Worm (Caenorhabditis elegans) whole organism, young adult: Measurements from ENCODE around the gene ZK507.1.

ENCODE experiments used
- B0019.2 ChIP-seq: fragments of 200-800 bp; sonication (Bioruptor generic); conservative IDR thresholded peaks from 2 replicates; pipeline ENCODE4 v1.3.6; 2022; ENCODE audit warnings: missing genetic modification reagents, missing genetic modification characterization, missing compliant biosample characterization
- B0035.1 ChIP-seq: sonication (generic microtip); optimal IDR thresholded peaks from 2 replicates; lab custom pipeline; 2016; ENCODE audit warnings: missing genetic modification characterization, mild to moderate bottlenecking, missing compliant biosample characterization, missing genotype, missing genetic modification reagents
- B0261.1 ChIP-seq: sonication (generic microtip); optimal IDR thresholded peaks from 2 replicates; lab custom pipeline; 2016; ENCODE audit warnings: mild to moderate bottlenecking, missing genetic modification characterization, moderate library complexity, missing compliant biosample characterization
- C17E4.6 ChIP-seq: fragments of 200-800 bp; sonication (Bioruptor generic); IDR thresholded peaks from 2 replicates; pipeline ENCODE4 v1.3.6; 2022; ENCODE audit warnings: missing genetic modification reagents, missing genetic modification characterization, missing compliant biosample characterization
- F22D6.2 ChIP-seq: sonication (generic microtip); optimal IDR thresholded peaks from 2 replicates; lab custom pipeline; 2016; ENCODE audit warnings: mild to moderate bottlenecking, missing genetic modification characterization, missing compliant biosample characterization
- F23B12.7 ChIP-seq: sonication (generic microtip); optimal IDR thresholded peaks from 2 replicates; lab custom pipeline; 2017; ENCODE audit warnings: missing genetic modification characterization, mild to moderate bottlenecking, missing compliant biosample characterization, antibody characterized with exemption, moderate library complexity; ENCODE audit not compliant: insufficient read depth
- F37B4.10 ChIP-seq: fragments of 200-800 bp; sonication (Bioruptor generic); IDR thresholded peaks from 2 replicates; pipeline ENCODE4 v1.3.6; 2022; ENCODE audit warnings: missing genetic modification characterization, missing compliant biosample characterization
- F39B2.1 ChIP-seq: fragments of 200-800 bp; sonication (Bioruptor generic); IDR thresholded peaks from 2 replicates; pipeline ENCODE4 v1.3.6; 2022; ENCODE audit warnings: missing genetic modification reagents, missing genetic modification characterization, missing compliant biosample characterization
- F57C9.4 ChIP-seq: sonication (generic microtip); optimal IDR thresholded peaks from 2 replicates; lab custom pipeline; 2017; ENCODE audit warnings: mild to moderate bottlenecking, missing genetic modification characterization, missing compliant biosample characterization
- K11D2.4 ChIP-seq: fragments of 200-800 bp; sonication (Bioruptor generic); IDR thresholded peaks from 2 replicates; pipeline ENCODE4 v1.3.6; 2022; ENCODE audit warnings: missing genetic modification reagents, missing genetic modification characterization, missing compliant biosample characterization
- K12H6.12 ChIP-seq: fragments of 200-800 bp; sonication (Bioruptor generic); optimal IDR thresholded peaks from 2 replicates; lab custom pipeline; 2018; ENCODE audit warnings: mild to moderate bottlenecking, missing genetic modification characterization, missing compliant biosample characterization
- T26A5.8 ChIP-seq: sonication (generic microtip); optimal IDR thresholded peaks from 2 replicates; lab custom pipeline; 2016; ENCODE audit warnings: missing genetic modification characterization, missing compliant biosample characterization
- Y53G8AR.9 ChIP-seq: fragments of 200-800 bp; sonication (Bioruptor generic); conservative IDR thresholded peaks from 2 replicates; pipeline ENCODE4 v1.3.6; 2022; ENCODE audit warnings: missing genetic modification reagents, missing genetic modification characterization, missing compliant biosample characterization
- ZK185.1 ChIP-seq: sonication (generic microtip); optimal IDR thresholded peaks from 2 replicates; lab custom pipeline; 2016; ENCODE audit warnings: mild to moderate bottlenecking, missing genetic modification characterization, missing compliant biosample characterization; ENCODE audit not compliant: poor library complexity, severe bottlenecking
- aptf-2 ChIP-seq: fragments of 200-800 bp; sonication (Bioruptor generic); conservative IDR thresholded peaks from 2 replicates; pipeline ENCODE4 v1.3.6; 2022; ENCODE audit warnings: missing genetic modification reagents, missing genetic modification characterization, missing compliant biosample characterization
- attf-6 ChIP-seq: fragments of 200-800 bp; sonication (Bioruptor generic); IDR thresholded peaks from 2 replicates; pipeline ENCODE4 v1.3.6; 2022; ENCODE audit warnings: missing genetic modification reagents, missing genetic modification characterization, missing compliant biosample characterization
- bed-1 ChIP-seq: fragments of 200-800 bp; sonication (Bioruptor generic); IDR thresholded peaks from 2 replicates; pipeline ENCODE4 v1.3.6; 2022; ENCODE audit warnings: missing genetic modification reagents, missing genetic modification characterization, missing compliant biosample characterization
- ccch-3 ChIP-seq: fragments of 200-800 bp; sonication (Bioruptor generic); optimal IDR thresholded peaks from 2 replicates; lab custom pipeline; 2018; ENCODE audit warnings: mild to moderate bottlenecking, missing genetic modification characterization, missing compliant biosample characterization
- ceh-100 ChIP-seq: fragments of 200-800 bp; sonication (Bioruptor generic); IDR thresholded peaks from 2 replicates; pipeline ENCODE4 v1.3.6; 2022; ENCODE audit warnings: missing genetic modification reagents, missing genetic modification characterization, missing compliant biosample characterization
- ceh-27 ChIP-seq: fragments of 200-800 bp; sonication (Bioruptor generic); optimal IDR thresholded peaks from 2 replicates; lab custom pipeline; 2018; ENCODE audit warnings: mild to moderate bottlenecking, missing genetic modification characterization, moderate library complexity, missing compliant biosample characterization
- ceh-58 ChIP-seq: fragments of 200-800 bp; sonication (Bioruptor generic); IDR thresholded peaks from 2 replicates; pipeline ENCODE4 v1.3.6; 2022; ENCODE audit warnings: missing genetic modification characterization, missing compliant biosample characterization
- chd-7 ChIP-seq: sonication (generic microtip); optimal IDR thresholded peaks from 2 replicates; lab custom pipeline; 2016; ENCODE audit warnings: mild to moderate bottlenecking, missing genetic modification characterization, moderate library complexity, missing compliant biosample characterization
- ets-4 ChIP-seq: fragments of 200-800 bp; sonication (Bioruptor generic); optimal IDR thresholded peaks from 2 replicates; lab custom pipeline; 2018; ENCODE audit warnings: mild to moderate bottlenecking, missing genetic modification characterization, missing compliant biosample characterization
- gei-17 ChIP-seq: fragments of 200-800 bp; sonication (Bioruptor generic); optimal IDR thresholded peaks from 2 replicates; lab custom pipeline; 2018; ENCODE audit warnings: mild to moderate bottlenecking, missing genetic modification characterization, missing compliant biosample characterization
- him-1 ChIP-seq: sonication (generic microtip); optimal IDR thresholded peaks from 2 replicates; lab custom pipeline; 2016; ENCODE audit warnings: missing genotype, missing genetic modification reagents, missing genetic modification characterization, missing compliant biosample characterization
- hlh-12 ChIP-seq: sonication (generic microtip); optimal IDR thresholded peaks from 2 replicates; lab custom pipeline; 2016; ENCODE audit warnings: missing genetic modification characterization, missing compliant biosample characterization
- hlh-26 ChIP-seq: fragments of 200-800 bp; sonication (Bioruptor generic); conservative IDR thresholded peaks from 2 replicates; pipeline ENCODE4 v1.3.6; 2022; ENCODE audit warnings: missing genetic modification reagents, missing genetic modification characterization, missing compliant biosample characterization
- hsf-1 ChIP-seq: fragments of 200-800 bp; sonication (Bioruptor generic); IDR thresholded peaks from 2 replicates; pipeline ENCODE4 v1.3.6; 2022; ENCODE audit warnings: missing genetic modification reagents, missing genetic modification characterization, missing compliant biosample characterization
- lag-1 ChIP-seq: fragments of 200-800 bp; sonication (Bioruptor generic); IDR thresholded peaks from 2 replicates; pipeline ENCODE4 v1.3.6; 2022; ENCODE audit warnings: missing genetic modification reagents, missing genetic modification characterization, missing compliant biosample characterization
- let-526 ChIP-seq: fragments of 200-800 bp; sonication (Bioruptor generic); IDR thresholded peaks from 2 replicates; pipeline ENCODE4 v1.3.6; 2022; ENCODE audit warnings: missing genetic modification reagents, missing genetic modification characterization, missing compliant biosample characterization
- lin-26 ChIP-seq: fragments of 200-800 bp; sonication (Bioruptor generic); IDR thresholded peaks from 2 replicates; pipeline ENCODE4 v1.3.6; 2022; ENCODE audit warnings: missing genetic modification reagents, missing genetic modification characterization, missing compliant biosample characterization
- madf-10 ChIP-seq: sonication (generic microtip); optimal IDR thresholded peaks from 2 replicates; lab custom pipeline; 2016; ENCODE audit warnings: mild to moderate bottlenecking, missing genetic modification characterization, missing compliant biosample characterization
- madf-6 ChIP-seq: fragments of 200-800 bp; sonication (Bioruptor generic); IDR thresholded peaks from 2 replicates; pipeline ENCODE4 v1.3.6; 2022; ENCODE audit warnings: missing genetic modification reagents, missing genetic modification characterization, missing compliant biosample characterization
- madf-8 ChIP-seq: fragments of 200-800 bp; sonication (Bioruptor generic); conservative IDR thresholded peaks from 2 replicates; pipeline ENCODE4 v1.3.6; 2022; ENCODE audit warnings: missing genetic modification reagents, missing genetic modification characterization, missing compliant biosample characterization
- mcd-1 ChIP-seq: fragments of 200-800 bp; sonication (Bioruptor generic); IDR thresholded peaks from 2 replicates; pipeline ENCODE4 v1.3.6; 2022; ENCODE audit warnings: missing genetic modification reagents, missing genetic modification characterization, missing compliant biosample characterization
- mel-28 ChIP-seq: sonication (generic microtip); optimal IDR thresholded peaks from 2 replicates; lab custom pipeline; 2016; ENCODE audit warnings: borderline replicate concordance, mild to moderate bottlenecking, missing genetic modification characterization, missing compliant biosample characterization
- mxl-1 ChIP-seq: sonication (generic microtip); optimal IDR thresholded peaks from 2 replicates; lab custom pipeline; 2016; ENCODE audit warnings: missing genetic modification characterization, missing compliant biosample characterization
- nfya-2 ChIP-seq: fragments of 200-800 bp; sonication (Bioruptor generic); IDR thresholded peaks from 2 replicates; pipeline ENCODE4 v1.3.6; 2022; ENCODE audit warnings: missing genetic modification reagents, missing genetic modification characterization, missing compliant biosample characterization
- nhr-90 ChIP-seq: sonication (generic microtip); optimal IDR thresholded peaks from 2 replicates; lab custom pipeline; 2016; ENCODE audit warnings: missing genotype, mild to moderate bottlenecking, missing genetic modification characterization, missing compliant biosample characterization
- pbrm-1 ChIP-seq: fragments of 200-800 bp; sonication (Bioruptor generic); IDR thresholded peaks from 2 replicates; pipeline ENCODE4 v1.3.6; 2022; ENCODE audit warnings: missing genetic modification reagents, missing genetic modification characterization, missing compliant biosample characterization
- repo-1 ChIP-seq: sonication (generic microtip); optimal IDR thresholded peaks from 2 replicates; lab custom pipeline; 2017; ENCODE audit warnings: mild to moderate bottlenecking, missing genetic modification characterization, missing compliant biosample characterization
- sea-2 ChIP-seq: fragments of 200-800 bp; sonication (Bioruptor generic); IDR thresholded peaks from 2 replicates; pipeline ENCODE4 v1.3.6; 2022; ENCODE audit warnings: missing genetic modification characterization, missing compliant biosample characterization
- tbp1 ChIP-seq: fragments of 200-800 bp; sonication (Bioruptor generic); optimal IDR thresholded peaks from 2 replicates; lab custom pipeline; 2018; ENCODE audit warnings: mild to moderate bottlenecking, missing genetic modification characterization, missing compliant biosample characterization
- tbx-9 ChIP-seq: sonication (generic microtip); optimal IDR thresholded peaks from 2 replicates; lab custom pipeline; 2016; ENCODE audit warnings: borderline replicate concordance, missing genetic modification characterization, inconsistent platforms, missing compliant biosample characterization
- unc-130 ChIP-seq: sonication (generic microtip); optimal IDR thresholded peaks from 2 replicates; lab custom pipeline; 2016; ENCODE audit warnings: missing genetic modification reagents, missing genetic modification characterization, missing compliant biosample characterization
- unc-62 ChIP-seq: fragments of 150-350 bp; optimal IDR thresholded peaks from 2 replicates; lab custom pipeline; 2014; ENCODE audit warnings: missing biosample characterization, missing genetic modification reagents, missing genetic modification characterization
- ztf-18 ChIP-seq: sonication (generic microtip); optimal IDR thresholded peaks from 2 replicates; lab custom pipeline; 2016; ENCODE audit warnings: missing genotype, mild to moderate bottlenecking, missing genetic modification characterization, missing compliant biosample characterization
- ztf-26 ChIP-seq: sonication (generic microtip); optimal IDR thresholded peaks from 2 replicates; lab custom pipeline; 2017; ENCODE audit warnings: missing genetic modification characterization, missing compliant biosample characterization
- ztf-28 ChIP-seq: fragments of 200-800 bp; sonication (Bioruptor generic); IDR thresholded peaks from 2 replicates; pipeline ENCODE4 v1.3.6; 2022; ENCODE audit warnings: missing genetic modification reagents, missing genetic modification characterization, missing compliant biosample characterization

The ZK507.1 gene

DNA sequence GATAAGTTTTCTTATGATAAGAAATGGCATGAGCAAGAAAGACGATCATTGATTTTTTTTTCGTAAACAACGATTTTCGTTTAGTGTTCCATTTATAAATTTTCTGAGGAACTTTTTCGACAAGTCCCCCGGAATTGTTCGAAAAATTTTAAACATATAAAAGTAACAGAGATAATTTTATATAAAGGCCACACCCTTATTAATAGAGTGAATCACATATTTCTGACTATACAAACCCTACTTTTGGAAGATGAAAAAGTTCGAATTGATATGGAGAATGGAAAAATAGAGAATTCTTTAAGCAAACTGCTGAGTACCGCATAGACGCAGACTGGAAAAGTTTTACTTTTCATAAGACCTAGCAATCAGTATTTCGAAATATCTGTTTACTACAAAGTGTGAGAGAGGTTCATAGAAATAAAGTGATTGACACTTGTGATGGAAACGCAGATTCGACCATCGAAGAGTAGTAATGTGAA, 50.0 kb downstream of the ZK507.1 start (continued):
- TF ChIP-seq F22D6.2 (tag; lab: Kevin White, UChicago) (no peak), tbp1 (GFP tag; lab: Kevin White, UChicago) (peak; percentile 65), ccch-3 (no peak), madf-8 (GFP tag; lab: Robert Waterston, UW) (no peak), ceh-58 (GFP tag; lab: Robert Waterston, UW) (no peak), B0261.1 (tag; lab: Kevin White, UChicago) (peak; percentile 33), hlh-26 (GFP tag; lab: Robert Waterston, UW) (no peak), bed-1 (GFP tag; lab: Robert Waterston, UW) (no peak), F37B4.10 (GFP tag; lab: Robert Waterston, UW) (no peak), mel-28 (tag; lab: Kevin White, UChicago) (peak; percentile 72), ceh-27 (GFP tag; lab: Kevin White, UChicago) (peak; percentile 76), hsf-1 (GFP tag; lab: Robert Waterston, UW) (peak; percentile 79), pbrm-1 (GFP tag; lab: Robert Waterston, UW) (peak; percentile 63; the same call in 1 of the 2 replicates), madf-6 (GFP tag; lab: Robert Waterston, UW) (peak; percentile 43; the same call in 1 of the 2 replicates), ZK185.1 (tag; lab: Kevin White, UChicago) (no peak), ets-4 (no peak), nhr-90 (tag; lab: Kevin White, UChicago) (peak; percentile 24), Y53G8AR.9 (GFP tag; lab: Robert Waterston, UW) (peak; percentile 84; the same call in 1 of the 2 replicates), him-1 (tag; lab: Kevin White, UChicago) (no peak), K12H6.12 (peak; percentile 63), F57C9.4 (tag; lab: Kevin White, UChicago) (peak; percentile 37), ceh-100 (GFP tag; lab: Robert Waterston, UW) (no peak; the same call in 1 of the 2 replicates), tbx-9 (tag; lab: Kevin White, UChicago) (peak; percentile 3), lag-1 (no peak), T26A5.8 (peak; percentile 3), sea-2 (GFP tag; lab: Robert Waterston, UW) (no peak), B0019.2 (GFP tag; lab: Robert Waterston, UW) (no peak), let-526 (peak; percentile 63; the same call in 1 of the 2 replicates), C17E4.6 (no peak), lin-26 (no peak; the same call in 1 of the 2 replicates), unc-62 (peak; percentile 61), B0035.1 (no peak), ztf-28 (GFP tag; lab: Robert Waterston, UW) (no peak), ztf-26 (tag; lab: Kevin White, UChicago) (peak; percentile 87), repo-1 (peak; percentile 80), madf-10 (tag; lab: Kevin White, UChicago) (peak; percentile 70), K11D2.4 (GFP tag; lab: Robert Waterston, UW) (peak; percentile 49), mcd-1 (GFP tag; lab: Robert Waterston, UW) (peak; percentile 40; the same call in 1 of the 2 replicates), F39B2.1 (no peak), ztf-18 (tag; lab: Kevin White, UChicago) (peak; percentile 53), attf-6 (no peak), nfya-2 (no peak), chd-7 (tag; lab: Kevin White, UChicago) (peak; percentile 70), mxl-1 (tag; lab: Kevin White, UChicago) (no peak), unc-130 (no peak), F23B12.7 (tag; lab: Kevin White, UChicago) (peak; percentile 89), hlh-12 (tag; lab: Kevin White, UChicago) (no peak), gei-17 (GFP tag; lab: Kevin White, UChicago) (peak; percentile 48), aptf-2 (GFP tag; lab: Robert Waterston, UW) (no peak)
